Fruit fly (Drosophila melanogaster) whole organism, embryonic: ENCODE results near the gene CG11342.
A peak's percentile ranks its signal among the peaks of the same experiment; 100 is the strongest.

Experiments
- Adf1 ChIP-seq: fragments of 200-800 bp; sonication (Bioruptor generic); IDR thresholded peaks from 2 replicates; pipeline ENCODE4 v1.3.6; 2022; ENCODE audit warnings: missing biosample characterization, missing genetic modification characterization
- BEAF-32 ChIP-seq: fragments of 200-800 bp; sonication (Bioruptor generic); optimal IDR thresholded peaks from 3 replicates; lab custom pipeline; 2017; ENCODE audit warnings: missing biosample characterization, missing genetic modification characterization, mild to moderate bottlenecking, moderate library complexity, missing genetic modification reagents
- CG10209 ChIP-seq: fragments of 200-800 bp; sonication (Bioruptor generic); optimal IDR thresholded peaks from 3 replicates; lab custom pipeline; 2017; ENCODE audit warnings: missing biosample characterization, mild to moderate bottlenecking, missing genetic modification characterization, missing genetic modification reagents
- CG10431 ChIP-seq: fragments of 200-800 bp; sonication (Bioruptor generic); optimal IDR thresholded peaks from 3 replicates; lab custom pipeline; 2018; ENCODE audit warnings: missing biosample characterization, mild to moderate bottlenecking, missing genetic modification characterization
- CG12391 ChIP-seq: fragments of 200-800 bp; sonication (Bioruptor generic); optimal IDR thresholded peaks from 3 replicates; lab custom pipeline; 2018; ENCODE audit warnings: missing biosample characterization, mild to moderate bottlenecking, missing genetic modification characterization, moderate library complexity
- CG14860 ChIP-seq: fragments of 200-800 bp; sonication (Bioruptor generic); IDR thresholded peaks from 3 replicates; pipeline ENCODE4 v1.3.6; 2022; ENCODE audit warnings: missing biosample characterization, missing genetic modification characterization; ENCODE audit not compliant: partially characterized antibody
- CG15073 ChIP-seq: fragments of 200-800 bp; sonication (Bioruptor generic); optimal IDR thresholded peaks from 2 replicates; lab custom pipeline; 2016; ENCODE audit warnings: missing biosample characterization, missing genetic modification characterization
- CG15514 ChIP-seq: fragments of 200-800 bp; sonication (Bioruptor generic); optimal IDR thresholded peaks from 3 replicates; lab custom pipeline; 2017; ENCODE audit warnings: missing biosample characterization, missing genetic modification characterization, mild to moderate bottlenecking, moderate library complexity, missing genetic modification reagents
- CG16779 ChIP-seq: fragments of 200-800 bp; sonication (Bioruptor generic); IDR thresholded peaks from 2 replicates; pipeline ENCODE4 v1.3.6; 2022; ENCODE audit warnings: missing biosample characterization, missing genetic modification characterization
- CG16863 ChIP-seq: fragments of 200-800 bp; sonication (Bioruptor generic); optimal IDR thresholded peaks from 3 replicates; lab custom pipeline; 2016; ENCODE audit warnings: missing biosample characterization, missing genetic modification characterization
- CG2116 ChIP-seq: fragments of 200-800 bp; sonication (Bioruptor generic); optimal IDR thresholded peaks from 3 replicates; lab custom pipeline; 2018; ENCODE audit warnings: missing biosample characterization, mild to moderate bottlenecking, missing genetic modification characterization
- CG2712 ChIP-seq: fragments of 200-800 bp; optimal IDR thresholded peaks from 3 replicates; lab custom pipeline; 2019; ENCODE audit warnings: missing biosample characterization, mild to moderate bottlenecking, missing genetic modification characterization, moderate library complexity
- CG30403 ChIP-seq: fragments of 200-800 bp; sonication (Bioruptor generic); optimal IDR thresholded peaks from 3 replicates; lab custom pipeline; 2016; ENCODE audit warnings: missing biosample characterization, missing genetic modification characterization
- CG31388 ChIP-seq: fragments of 200-800 bp; sonication (Bioruptor generic); optimal IDR thresholded peaks from 2 replicates; lab custom pipeline; 2016; ENCODE audit warnings: missing biosample characterization, missing genetic modification characterization
- CG32772 ChIP-seq: fragments of 200-800 bp; sonication (Bioruptor generic); IDR thresholded peaks from 2 replicates; pipeline ENCODE4 v1.3.6; 2022; ENCODE audit warnings: missing biosample characterization, missing genetic modification characterization
- CG34376 ChIP-seq: fragments of 200-800 bp; sonication (Bioruptor generic); optimal IDR thresholded peaks from 2 replicates; lab custom pipeline; 2018; ENCODE audit warnings: missing biosample characterization, mild to moderate bottlenecking, missing genetic modification characterization
- CG42726 ChIP-seq: fragments of 200-800 bp; sonication (Bioruptor generic); IDR thresholded peaks from 2 replicates; pipeline ENCODE4 v1.3.6; 2022; ENCODE audit warnings: missing biosample characterization, missing genetic modification characterization; ENCODE audit not compliant: partially characterized antibody
- CG4360 ChIP-seq: fragments of 200-800 bp; sonication (Bioruptor generic); IDR thresholded peaks from 2 replicates; pipeline ENCODE4 v1.3.6; 2022; ENCODE audit warnings: missing biosample characterization, missing genetic modification characterization
- CG4404 ChIP-seq: fragments of 200-800 bp; sonication (Bioruptor generic); IDR thresholded peaks from 2 replicates; pipeline ENCODE4 v1.3.6; 2022; ENCODE audit warnings: missing biosample characterization, missing genetic modification characterization
- CG6272 ChIP-seq: fragments of 200-800 bp; sonication (Bioruptor generic); IDR thresholded peaks from 2 replicates; pipeline ENCODE4 v1.3.6; 2022; ENCODE audit warnings: missing biosample characterization, missing genetic modification characterization
- CG7987 ChIP-seq: fragments of 200-800 bp; sonication (Bioruptor generic); optimal IDR thresholded peaks from 2 replicates; lab custom pipeline; 2018; ENCODE audit warnings: missing biosample characterization, mild to moderate bottlenecking, missing genetic modification characterization, moderate library complexity
- CG9876 ChIP-seq: fragments of 200-800 bp; sonication (Bioruptor generic); optimal IDR thresholded peaks from 2 replicates; lab custom pipeline; 2016; ENCODE audit warnings: missing biosample characterization, missing genetic modification characterization
- Dp ChIP-seq: fragments of 200-800 bp; sonication (Bioruptor generic); optimal IDR thresholded peaks from 2 replicates; lab custom pipeline; 2018; ENCODE audit warnings: missing biosample characterization, mild to moderate bottlenecking, missing genetic modification characterization, moderate library complexity
- Ets65A ChIP-seq: fragments of 200-800 bp; sonication (Bioruptor generic); peaks from one replicate; lab custom pipeline; 2016; ENCODE audit warnings: missing biosample characterization, missing genetic modification characterization
- Ets97D ChIP-seq: fragments of 200-800 bp; sonication (Bioruptor generic); optimal IDR thresholded peaks from 3 replicates; lab custom pipeline; 2016; ENCODE audit warnings: missing biosample characterization, missing genetic modification characterization
- Gug ChIP-seq: fragments of 200-800 bp; sonication (Bioruptor generic); IDR thresholded peaks from 4 replicates; pipeline ENCODE4 v1.3.6; 2022; ENCODE audit warnings: missing biosample characterization, missing genetic modification characterization
- H15 ChIP-seq: fragments of 200-800 bp; sonication (Bioruptor generic); IDR thresholded peaks from 3 replicates; pipeline ENCODE4 v1.3.6; 2022; ENCODE audit warnings: missing biosample characterization, missing genetic modification characterization
- HLH4C ChIP-seq: fragments of 200-800 bp; sonication (Bioruptor generic); IDR thresholded peaks from 3 replicates; pipeline ENCODE4 v1.3.6; 2022; ENCODE audit warnings: missing biosample characterization, missing genetic modification characterization; ENCODE audit not compliant: partially characterized antibody
- Hsf ChIP-seq: fragments of 200-800 bp; sonication (Bioruptor generic); optimal IDR thresholded peaks from 3 replicates; lab custom pipeline; 2016; ENCODE audit warnings: missing biosample characterization, missing genetic modification characterization
- MBD-R2 ChIP-seq: fragments of 200-800 bp; sonication (Bioruptor generic); IDR thresholded peaks from 2 replicates; pipeline ENCODE4 v1.3.6; 2022; ENCODE audit warnings: missing biosample characterization, missing genetic modification characterization
- Mes4 ChIP-seq: fragments of 200-800 bp; sonication (Bioruptor generic); optimal IDR thresholded peaks from 2 replicates; lab custom pipeline; 2016; ENCODE audit warnings: missing biosample characterization, missing genetic modification characterization
- NC2α ChIP-seq: fragments of 200-800 bp; sonication (Bioruptor generic); optimal IDR thresholded peaks from 2 replicates; lab custom pipeline; 2016; ENCODE audit warnings: missing biosample characterization, missing genetic modification characterization
- Nf-YC ChIP-seq: fragments of 200-800 bp; optimal IDR thresholded peaks from 3 replicates; lab custom pipeline; 2019; ENCODE audit warnings: missing biosample characterization, mild to moderate bottlenecking, missing genetic modification characterization, moderate library complexity
- Ravus ChIP-seq: fragments of 200-800 bp; sonication (Bioruptor generic); IDR thresholded peaks from 2 replicates; pipeline ENCODE4 v1.3.6; 2022; ENCODE audit warnings: missing biosample characterization, missing genetic modification characterization
- Usf ChIP-seq: fragments of 200-800 bp; sonication (Bioruptor generic); optimal IDR thresholded peaks from 2 replicates; lab custom pipeline; 2017; ENCODE audit warnings: missing genotype, missing biosample characterization, missing genetic modification characterization
- br ChIP-seq: fragments of >200 bp; optimal IDR thresholded peaks from 2 replicates; lab custom pipeline; 2017
- chm ChIP-seq: fragments of 200-800 bp; sonication (Bioruptor generic); IDR thresholded peaks from 2 replicates; pipeline ENCODE4 v1.3.6; 2022; ENCODE audit warnings: missing biosample characterization, missing genetic modification characterization
- dan ChIP-seq: fragments of 200-800 bp; sonication (Bioruptor generic); IDR thresholded peaks from 2 replicates; pipeline ENCODE4 v1.3.6; 2022; ENCODE audit warnings: missing biosample characterization, missing genetic modification characterization
- ftz-f1 ChIP-seq: fragments of 200-800 bp; sonication (Bioruptor generic); optimal IDR thresholded peaks from 2 replicates; lab custom pipeline; 2016; ENCODE audit warnings: missing biosample characterization, missing genetic modification characterization
- ind ChIP-seq: fragments of 200-800 bp; sonication (Bioruptor generic); optimal IDR thresholded peaks from 3 replicates; lab custom pipeline; 2016; ENCODE audit warnings: missing biosample characterization, missing genetic modification characterization
- jumu ChIP-seq: fragments of 200-800 bp; sonication (Bioruptor generic); optimal IDR thresholded peaks from 3 replicates; lab custom pipeline; 2016; ENCODE audit warnings: missing biosample characterization, missing genetic modification characterization
- knrl ChIP-seq: fragments of 200-800 bp; sonication (Bioruptor generic); IDR thresholded peaks from 3 replicates; pipeline ENCODE4 v1.3.6; 2022; ENCODE audit warnings: missing biosample characterization, missing genetic modification characterization; ENCODE audit not compliant: partially characterized antibody
- lbe ChIP-seq: fragments of 200-800 bp; sonication (Bioruptor generic); optimal IDR thresholded peaks from 2 replicates; lab custom pipeline; 2016; ENCODE audit warnings: missing biosample characterization, mild to moderate bottlenecking, missing genetic modification characterization
- mam ChIP-seq: fragments of 200-800 bp; sonication (Bioruptor generic); optimal IDR thresholded peaks from 3 replicates; lab custom pipeline; 2016; ENCODE audit warnings: missing biosample characterization, missing genetic modification characterization
- peb ChIP-seq: fragments of 200-800 bp; sonication (Bioruptor generic); IDR thresholded peaks from 2 replicates; pipeline ENCODE4 v1.3.6; 2022; ENCODE audit warnings: missing biosample characterization, missing genetic modification characterization
- pho ChIP-seq: fragments of 200-800 bp; sonication (Bioruptor generic); optimal IDR thresholded peaks from 2 replicates; lab custom pipeline; 2016; ENCODE audit warnings: missing biosample characterization, missing genetic modification characterization
- pzg ChIP-seq: fragments of 200-800 bp; sonication (Bioruptor generic); optimal IDR thresholded peaks from 3 replicates; lab custom pipeline; 2018; ENCODE audit warnings: missing biosample characterization, mild to moderate bottlenecking, missing genetic modification characterization, moderate library complexity
- run ChIP-seq: fragments of 200-800 bp; sonication (Bioruptor generic); optimal IDR thresholded peaks from 3 replicates; lab custom pipeline; 2018; ENCODE audit warnings: missing biosample characterization, mild to moderate bottlenecking, missing genetic modification characterization
- sens-2 ChIP-seq: fragments of 200-800 bp; sonication (Bioruptor generic); IDR thresholded peaks from 2 replicates; pipeline ENCODE4 v1.3.6; 2022; ENCODE audit warnings: missing biosample characterization, missing genetic modification characterization
- sima ChIP-seq: fragments of 200-800 bp; sonication (Bioruptor generic); optimal IDR thresholded peaks from 2 replicates; lab custom pipeline; 2016; ENCODE audit warnings: missing biosample characterization, missing genetic modification characterization
- sob ChIP-seq: fragments of 200-800 bp; sonication (Bioruptor generic); IDR thresholded peaks from 2 replicates; pipeline ENCODE4 v1.3.6; 2022; ENCODE audit warnings: missing biosample characterization, missing genetic modification characterization
- tio ChIP-seq: fragments of 200-800 bp; sonication (Bioruptor generic); optimal IDR thresholded peaks from 2 replicates; lab custom pipeline; 2017; ENCODE audit warnings: missing biosample characterization, missing genetic modification characterization, inconsistent platforms
- tna ChIP-seq: fragments of 200-800 bp; sonication (Bioruptor generic); IDR thresholded peaks from 2 replicates; pipeline ENCODE4 v1.3.6; 2022; ENCODE audit warnings: missing biosample characterization, missing genetic modification characterization; ENCODE audit not compliant: partially characterized antibody
- ttk ChIP-seq: fragments of 200-800 bp; sonication (Bioruptor generic); IDR thresholded peaks from 2 replicates; pipeline ENCODE4 v2.1.2; 2022; ENCODE audit warnings: missing biosample characterization, missing genetic modification characterization

CG11342 gene

dm6 chr3L:4399905-4400304 is 32.6 kb upstream of the CG11342 start (continued):
- TF ChIP-seq CG2712 (tag; lab: Kevin White, UChicago), result peak; percentile 46
- no peak for TF ChIP-seq br (lab: Kevin White, UChicago)
- TF ChIP-seq Mes4 (GFP tag; lab: Kevin White, UChicago), result no peak
- TF ChIP-seq BEAF-32 (GFP tag; lab: Kevin White, UChicago), result no peak
- no peak for TF ChIP-seq CG9876 (GFP tag; lab: Kevin White, UChicago)
- no peak for TF ChIP-seq knrl (GFP tag; lab: Robert Waterston, UW)
- no peak for TF ChIP-seq sob (GFP tag; lab: Robert Waterston, UW)
- no peak for TF ChIP-seq jumu (GFP tag; lab: Kevin White, UChicago)
- TF ChIP-seq CG10209 (GFP tag; lab: Kevin White, UChicago), result no peak
- no peak for TF ChIP-seq CG32772 (GFP tag; lab: Robert Waterston, UW)
- TF ChIP-seq Dp (GFP tag; lab: Kevin White, UChicago), result no peak
- TF ChIP-seq ttk (GFP tag; lab: Robert Waterston, UW), result no peak
- no peak for TF ChIP-seq CG15073 (GFP tag; lab: Kevin White, UChicago)
- TF ChIP-seq sens-2 (GFP tag; lab: Robert Waterston, UW), result no peak
- TF ChIP-seq CG4360 (GFP tag; lab: Robert Waterston, UW), result no peak
- no peak for TF ChIP-seq mam (GFP tag; lab: Kevin White, UChicago)
- TF ChIP-seq dan, result no peak
- no peak for TF ChIP-seq tna (GFP tag; lab: Robert Waterston, UW)
- TF ChIP-seq CG6272 (GFP tag; lab: Robert Waterston, UW), result no peak
- TF ChIP-seq pzg (GFP tag; lab: Kevin White, UChicago), result no peak
- TF ChIP-seq tio (GFP tag; lab: Kevin White, UChicago), result no peak
- TF ChIP-seq CG7987 (GFP tag; lab: Kevin White, UChicago), result no peak
- no peak for TF ChIP-seq Ets65A (GFP tag; lab: Kevin White, UChicago)
- TF ChIP-seq peb (GFP tag; lab: Robert Waterston, UW), result no peak
- TF ChIP-seq ftz-f1, result no peak
- TF ChIP-seq CG10431 (GFP tag; lab: Kevin White, UChicago), result no peak
- TF ChIP-seq Hsf, result no peak
- TF ChIP-seq HLH4C (GFP tag; lab: Robert Waterston, UW), result no peak
- no peak for TF ChIP-seq sima (GFP tag; lab: Kevin White, UChicago)
- no peak for TF ChIP-seq Usf (GFP tag; lab: Kevin White, UChicago)
- no peak for TF ChIP-seq H15 (GFP tag; lab: Robert Waterston, UW)
- TF ChIP-seq lbe, result no peak
- no peak for TF ChIP-seq Adf1 (GFP tag; lab: Robert Waterston, UW)
- TF ChIP-seq ind (GFP tag; lab: Kevin White, UChicago), result no peak
- TF ChIP-seq NC2α, result no peak
- no peak for TF ChIP-seq CG30403 (GFP tag; lab: Kevin White, UChicago)
- no peak for TF ChIP-seq CG34376 (GFP tag; lab: Kevin White, UChicago)
- TF ChIP-seq CG16779 (GFP tag; lab: Robert Waterston, UW), result no peak
- no peak for TF ChIP-seq Nf-YC
- no peak for TF ChIP-seq pho (GFP tag; lab: Kevin White, UChicago)
- no peak for TF ChIP-seq CG15514 (GFP tag; lab: Kevin White, UChicago)
- TF ChIP-seq run (tag; lab: Kevin White, UChicago), result no peak
- TF ChIP-seq CG31388 (GFP tag; lab: Kevin White, UChicago), result no peak
- TF ChIP-seq CG12391 (tag; lab: Kevin White, UChicago), result peak; percentile 24
- no peak for TF ChIP-seq CG16863
- TF ChIP-seq Ravus (GFP tag; lab: Robert Waterston, UW), result no peak
- TF ChIP-seq CG14860, result no peak
- TF ChIP-seq Ets97D, result no peak
- no peak for TF ChIP-seq CG4404 (GFP tag; lab: Robert Waterston, UW)
- TF ChIP-seq Gug (GFP tag; lab: Robert Waterston, UW), result no peak
- no peak for TF ChIP-seq CG42726 (GFP tag; lab: Robert Waterston, UW)
- TF ChIP-seq CG2116, result no peak
- no peak for TF ChIP-seq MBD-R2 (GFP tag; lab: Robert Waterston, UW)
- no peak for TF ChIP-seq chm
